Worm (Caenorhabditis elegans) whole organism, midembryonic: Measurements from ENCODE around the gene srxa-11.

Source experiments
- T22C8.4 ChIP-seq: fragments of 200-800 bp; sonication (Bioruptor generic); IDR thresholded peaks from 2 replicates; pipeline ENCODE4 v1.3.6; 2022; ENCODE audit warnings: missing genetic modification characterization, missing compliant biosample characterization
- flt-1 ChIP-seq: fragments of 200-800 bp; sonication (Bioruptor generic); IDR thresholded peaks from 2 replicates; pipeline ENCODE4 v1.3.6; 2022; ENCODE audit warnings: missing genetic modification characterization, missing compliant biosample characterization
- klf-2 ChIP-seq: fragments of 200-800 bp; sonication (Bioruptor generic); conservative IDR thresholded peaks from 2 replicates; pipeline ENCODE4 v1.3.6; 2022; ENCODE audit warnings: missing genetic modification reagents, missing genetic modification characterization, missing compliant biosample characterization
- ref-1 ChIP-seq: fragments of 200-800 bp; sonication (Bioruptor generic); conservative IDR thresholded peaks from 2 replicates; pipeline ENCODE4 v1.3.6; 2022; ENCODE audit warnings: missing genetic modification reagents, missing genetic modification characterization, missing compliant biosample characterization
- tab-1 ChIP-seq: fragments of 200-800 bp; sonication (Bioruptor generic); IDR thresholded peaks from 2 replicates; pipeline ENCODE4 v1.3.6; 2022; ENCODE audit warnings: missing genetic modification characterization, missing compliant biosample characterization
- ztf-23 ChIP-seq: fragments of 200-800 bp; sonication (Bioruptor generic); IDR thresholded peaks from 2 replicates; pipeline ENCODE4 v1.3.6; 2022; ENCODE audit warnings: missing genetic modification reagents, missing genetic modification characterization, missing compliant biosample characterization
- ztf-29 ChIP-seq: fragments of 200-800 bp; sonication (Bioruptor generic); IDR thresholded peaks from 2 replicates; pipeline ENCODE4 v1.3.6; 2022; ENCODE audit warnings: missing genetic modification reagents, missing genetic modification characterization, missing compliant biosample characterization

DNA sequence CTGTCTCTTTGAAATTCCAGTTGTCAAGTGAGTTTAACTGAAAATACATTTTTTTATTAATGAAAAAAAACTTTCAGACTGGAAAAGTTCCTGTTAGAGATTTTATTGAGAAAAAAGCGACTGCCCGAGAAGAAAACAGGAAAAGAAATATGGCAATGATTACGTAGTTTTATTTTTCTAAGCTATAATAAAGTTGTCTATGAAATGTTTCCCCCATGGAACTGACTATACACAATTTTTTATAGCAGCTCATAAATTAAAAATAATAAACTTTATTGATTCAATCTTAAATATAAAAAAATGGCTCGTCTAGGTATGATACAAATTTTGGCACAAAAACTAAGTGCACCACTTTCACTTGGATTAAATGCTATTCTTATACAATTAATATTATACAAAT is 21.5 kb upstream of the srxa-11 start, which contains the start of gene C06B3.1:
- no peak for TF ChIP-seq klf-2 (GFP tag; lab: Robert Waterston, UW)
- no peak for TF ChIP-seq ref-1
- no peak for TF ChIP-seq tab-1 (GFP tag; lab: Robert Waterston, UW)
- no peak for TF ChIP-seq T22C8.4 (GFP tag; lab: Robert Waterston, UW)
- no peak for TF ChIP-seq flt-1
- TF ChIP-seq ztf-29, result no peak
- TF ChIP-seq ztf-23 (GFP tag; lab: Robert Waterston, UW), result no peak
